Worm (Caenorhabditis elegans) whole organism, midembryonic: ENCODE measurements around the gene Y94H6A.7.

Experiments
- T22C8.4 ChIP-seq: fragments of 200-800 bp; sonication (Bioruptor generic); IDR thresholded peaks from 2 replicates; pipeline ENCODE4 v1.3.6; 2022; ENCODE audit warnings: missing genetic modification characterization, missing compliant biosample characterization
- flt-1 ChIP-seq: fragments of 200-800 bp; sonication (Bioruptor generic); IDR thresholded peaks from 2 replicates; pipeline ENCODE4 v1.3.6; 2022; ENCODE audit warnings: missing genetic modification characterization, missing compliant biosample characterization
- klf-2 ChIP-seq: fragments of 200-800 bp; sonication (Bioruptor generic); conservative IDR thresholded peaks from 2 replicates; pipeline ENCODE4 v1.3.6; 2022; ENCODE audit warnings: missing genetic modification reagents, missing genetic modification characterization, missing compliant biosample characterization
- med-1 ChIP-seq: sonication (generic microtip); optimal IDR thresholded peaks from 2 replicates; lab custom pipeline; 2017; ENCODE audit warnings: missing genetic modification characterization, mild to moderate bottlenecking, missing compliant biosample characterization, antibody characterized with exemption, missing genetic modification reagents; ENCODE audit not compliant: insufficient read depth
- ref-1 ChIP-seq: fragments of 200-800 bp; sonication (Bioruptor generic); conservative IDR thresholded peaks from 2 replicates; pipeline ENCODE4 v1.3.6; 2022; ENCODE audit warnings: missing genetic modification reagents, missing genetic modification characterization, missing compliant biosample characterization
- tab-1 ChIP-seq: fragments of 200-800 bp; sonication (Bioruptor generic); IDR thresholded peaks from 2 replicates; pipeline ENCODE4 v1.3.6; 2022; ENCODE audit warnings: missing genetic modification characterization, missing compliant biosample characterization
- ztf-23 ChIP-seq: fragments of 200-800 bp; sonication (Bioruptor generic); IDR thresholded peaks from 2 replicates; pipeline ENCODE4 v1.3.6; 2022; ENCODE audit warnings: missing genetic modification reagents, missing genetic modification characterization, missing compliant biosample characterization

DNA sequence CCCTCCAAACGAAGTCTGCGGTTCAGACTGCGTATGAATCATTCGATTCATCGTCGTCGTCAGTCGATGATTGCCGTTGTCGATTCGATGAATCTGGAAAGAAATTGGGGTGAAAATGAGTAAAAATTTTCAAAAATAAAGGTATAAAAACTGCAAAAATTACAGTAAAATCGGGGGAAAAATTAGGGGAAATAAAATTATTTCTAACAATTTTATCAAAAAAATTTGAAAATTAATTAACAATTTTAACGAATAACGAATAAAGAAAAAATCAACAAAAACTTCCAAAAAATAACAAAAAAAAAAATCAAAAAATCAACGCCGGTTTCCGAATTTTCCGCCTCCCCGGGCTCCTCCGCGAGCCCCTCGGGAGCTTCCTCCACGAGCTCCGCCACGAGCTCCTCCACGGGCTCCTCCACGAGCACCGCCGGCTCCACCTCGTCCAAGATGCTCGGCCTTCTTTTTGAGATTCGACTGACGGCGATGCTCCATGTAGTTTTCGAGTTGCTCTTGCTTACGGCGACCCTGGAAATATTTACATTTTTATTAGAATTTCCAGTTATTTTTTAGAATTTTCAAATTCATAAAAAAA lies 27.6 kb downstream of the Y94H6A.7 start, which contains the start of gene egrh-3:
- TF ChIP-seq ztf-23 (GFP tag; lab: Robert Waterston, UW) (no peak), T22C8.4 (GFP tag; lab: Robert Waterston, UW) (no peak), med-1 (no peak), klf-2 (GFP tag; lab: Robert Waterston, UW) (no peak), ref-1 (GFP tag; lab: Robert Waterston, UW) (no peak), tab-1 (GFP tag; lab: Robert Waterston, UW) (no peak), flt-1 (no peak)
